Worm (Caenorhabditis elegans): Measurements from ENCODE around the gene gst-22.

gst-22 gene

ce11 chrV:16218972-16219757, 12.9 kb downstream of the gst-22 start, which contains the start of gene glc-1 (continued):
- TF ChIP-seq fos-1 (tag; optimal IDR thresholded peaks at IDR 0.05): no peak
- no peak for TF ChIP-seq pha-4 (GFP tag; IDR thresholded peaks at IDR 0.05)
- no peak for TF ChIP-seq pha-4 (tag; optimal IDR thresholded peaks at IDR 0.05)

ce11 chrV:16218522-16218921, 13.6 kb downstream of the gst-22 start, which contains the start of gene F11A5.15:
Gene F11A5.15, minus strand, starts transcription at chrV:16218622.
- peak in 1 of 2 experiments; percentile 67 for TF ChIP-seq unc-62 (GFP tag; optimal IDR thresholded peaks at IDR 0.05 in 1 of 2)
- TF ChIP-seq unc-62 (tag; optimal IDR thresholded peaks at IDR 0.05): no peak
- TF ChIP-seq lin-39 (tag; optimal IDR thresholded peaks at IDR 0.05): no peak
- TF ChIP-seq lin-29 (GFP tag; IDR thresholded peaks at IDR 0.05): no peak
- no peak for TF ChIP-seq dmd-8 (GFP tag; IDR thresholded peaks at IDR 0.05)
- TF ChIP-seq aha-1 (tag): peak; percentile 87
- TF ChIP-seq zag-1 (tag; optimal IDR thresholded peaks at IDR 0.05): no peak
- TF ChIP-seq Y75B8A.6 (GFP tag; IDR thresholded peaks at IDR 0.05): no peak
- TF ChIP-seq vab-7 (GFP tag; IDR thresholded peaks at IDR 0.05): no peak

ce11 chrV:16214505-16214904, 17.6 kb downstream of the gst-22 start, which contains the start of gene F11A5.9:
Gene F11A5.9, plus strand, starts transcription at chrV:16214890.
- no peak for TF ChIP-seq nhr-41 (GFP tag; IDR thresholded peaks at IDR 0.05)
- peak in 1 of 2 experiments; percentile 69 for TF ChIP-seq unc-62 (GFP tag; optimal IDR thresholded peaks at IDR 0.05 in 1 of 2)
- no peak for TF ChIP-seq unc-62 (tag; optimal IDR thresholded peaks at IDR 0.05)
- peak in 1 of 2 experiments; percentile 5 for TF ChIP-seq mdl-1 (tag; optimal IDR thresholded peaks at IDR 0.05)
- TF ChIP-seq daf-8 (GFP tag; IDR thresholded peaks at IDR 0.05): no peak
- peak; percentile 24 for TF ChIP-seq nhr-28 (tag; optimal IDR thresholded peaks at IDR 0.05)

ce11 chrV:16213323-16213722, 18.8 kb downstream of the gst-22 start:
- TF ChIP-seq tra-1 (GFP tag; IDR thresholded peaks at IDR 0.05): 0 out of 2 replicates have a peak, but pooled peaks have one; percentile 29
- TF ChIP-seq nhr-48 (tag; optimal IDR thresholded peaks at IDR 0.05): peak; percentile 89
- TF ChIP-seq hlh-30 (tag; optimal IDR thresholded peaks at IDR 0.05; ENCODE audit: insufficient read depth): peak; percentile 41
- peak; percentile 65 for TF ChIP-seq hlh-11 (tag; optimal IDR thresholded peaks at IDR 0.05)
- TF ChIP-seq dmd-6 (GFP tag; IDR thresholded peaks at IDR 0.05): peak; percentile 90
- peak in 1 of 2 experiments; percentile 63 for TF ChIP-seq mdl-1 (tag; optimal IDR thresholded peaks at IDR 0.05)
- TF ChIP-seq hif-1 (tag; optimal IDR thresholded peaks at IDR 0.05): no peak
- TF ChIP-seq nhr-28 (tag; optimal IDR thresholded peaks at IDR 0.05): peak; percentile 70
- TF ChIP-seq unc-62 (GFP tag; optimal IDR thresholded peaks at IDR 0.05 in 1 of 2): peak in 1 of 2 experiments; percentile 82
- no peak for TF ChIP-seq unc-62 (tag; optimal IDR thresholded peaks at IDR 0.05)
- TF ChIP-seq T20F7.1 (GFP tag; optimal IDR thresholded peaks at IDR 0.05): no peak

ce11 chrV:16211713-16212112, 20.4 kb downstream of the gst-22 start:
- no peak for TF ChIP-seq php-3 (GFP tag; IDR thresholded peaks at IDR 0.05)
- TF ChIP-seq unc-62 (GFP tag; optimal IDR thresholded peaks at IDR 0.05 in 1 of 2): peak in 1 of 2 experiments; percentile 60
- no peak for TF ChIP-seq unc-62 (tag; optimal IDR thresholded peaks at IDR 0.05)
- no peak for TF ChIP-seq mxl-2 (GFP tag; conservative IDR thresholded peaks at IDR 0.05)
- TF ChIP-seq T20F7.1 (GFP tag; optimal IDR thresholded peaks at IDR 0.05): no peak
- no peak for TF ChIP-seq lin-1 (GFP tag; IDR thresholded peaks at IDR 0.05)
- no peak for TF ChIP-seq nhr-11 (tag; optimal IDR thresholded peaks at IDR 0.05)
- TF ChIP-seq fos-1 (tag; optimal IDR thresholded peaks at IDR 0.05): no peak
- peak; percentile 8 for TF ChIP-seq aha-1 (tag)
- TF ChIP-seq zip-11 (GFP tag; IDR thresholded peaks at IDR 0.05): no peak
- TF ChIP-seq ztf-7 (tag; optimal IDR thresholded peaks at IDR 0.05): no peak
- no peak for TF ChIP-seq fkh-10 (GFP tag; optimal IDR thresholded peaks at IDR 0.05)
- TF ChIP-seq ZK546.5 (tag; optimal IDR thresholded peaks at IDR 0.05): no peak
- peak; percentile 9 for TF ChIP-seq nhr-28 (tag; optimal IDR thresholded peaks at IDR 0.05)
- no peak for TF ChIP-seq ceh-32 (tag; optimal IDR thresholded peaks at IDR 0.05; ENCODE audit: poor library complexity)

Data from whole organism, L4 larva.